Worm (Caenorhabditis elegans): ENCODE results near the gene srbc-13.
"Not testable (repeated sequence)": the region's sequence is repeated elsewhere in the genome, so short reads cannot be mapped to it uniquely, and the experiment has no call there.

DNA sequence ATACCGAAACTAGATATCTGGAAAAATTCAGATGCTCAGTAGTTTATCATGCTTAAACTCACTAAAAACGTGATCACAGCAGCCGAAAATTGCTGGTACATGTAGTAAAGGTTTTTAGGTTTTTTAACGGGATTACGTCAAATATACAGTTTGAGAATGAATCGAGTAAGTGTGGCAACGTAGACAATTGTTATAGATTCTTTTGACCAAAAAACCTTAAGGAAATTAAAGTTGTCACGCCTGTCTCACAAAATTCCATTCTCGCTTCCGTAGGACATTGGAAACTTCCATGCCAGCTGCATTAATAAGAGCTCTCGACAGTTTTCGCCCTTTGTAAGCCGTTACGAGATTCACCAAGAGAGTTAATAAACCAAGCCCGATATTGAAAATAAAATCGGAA is 24.7 kb upstream of the srbc-13 start, which contains the start of gene srx-31:
- not testable (repeated sequence) for TF ChIP-seq fkh-10 (GFP tag; optimal IDR thresholded peaks at IDR 0.05); pha-4 (GFP tag; IDR thresholded peaks at IDR 0.05); pha-4 (tag; optimal IDR thresholded peaks at IDR 0.05); lin-13 (GFP tag; optimal IDR thresholded peaks at IDR 0.05); nhr-28 (tag; optimal IDR thresholded peaks at IDR 0.05)
